Worm (Caenorhabditis elegans) whole organism, midembryonic: Measurements from ENCODE around the gene F21D5.7.

Experiments
- T22C8.4 ChIP-seq: fragments of 200-800 bp; sonication (Bioruptor generic); IDR thresholded peaks from 2 replicates; pipeline ENCODE4 v1.3.6; 2022; ENCODE audit warnings: missing genetic modification characterization, missing compliant biosample characterization
- cog-1 ChIP-seq: sonication (generic microtip); optimal IDR thresholded peaks from 2 replicates; lab custom pipeline; 2016; ENCODE audit warnings: missing genetic modification characterization, missing compliant biosample characterization
- flt-1 ChIP-seq: fragments of 200-800 bp; sonication (Bioruptor generic); IDR thresholded peaks from 2 replicates; pipeline ENCODE4 v1.3.6; 2022; ENCODE audit warnings: missing genetic modification characterization, missing compliant biosample characterization
- klf-2 ChIP-seq: fragments of 200-800 bp; sonication (Bioruptor generic); conservative IDR thresholded peaks from 2 replicates; pipeline ENCODE4 v1.3.6; 2022; ENCODE audit warnings: missing genetic modification reagents, missing genetic modification characterization, missing compliant biosample characterization
- med-1 ChIP-seq: sonication (generic microtip); optimal IDR thresholded peaks from 2 replicates; lab custom pipeline; 2017; ENCODE audit warnings: missing genetic modification characterization, mild to moderate bottlenecking, missing compliant biosample characterization, antibody characterized with exemption, missing genetic modification reagents; ENCODE audit not compliant: insufficient read depth
- ref-1 ChIP-seq: fragments of 200-800 bp; sonication (Bioruptor generic); conservative IDR thresholded peaks from 2 replicates; pipeline ENCODE4 v1.3.6; 2022; ENCODE audit warnings: missing genetic modification reagents, missing genetic modification characterization, missing compliant biosample characterization
- tab-1 ChIP-seq: fragments of 200-800 bp; sonication (Bioruptor generic); IDR thresholded peaks from 2 replicates; pipeline ENCODE4 v1.3.6; 2022; ENCODE audit warnings: missing genetic modification characterization, missing compliant biosample characterization
- ztf-23 ChIP-seq: fragments of 200-800 bp; sonication (Bioruptor generic); IDR thresholded peaks from 2 replicates; pipeline ENCODE4 v1.3.6; 2022; ENCODE audit warnings: missing genetic modification reagents, missing genetic modification characterization, missing compliant biosample characterization
- ztf-29 ChIP-seq: fragments of 200-800 bp; sonication (Bioruptor generic); IDR thresholded peaks from 2 replicates; pipeline ENCODE4 v1.3.6; 2022; ENCODE audit warnings: missing genetic modification reagents, missing genetic modification characterization, missing compliant biosample characterization

ce11 chrIV:8786654-8787053 is 43.1 kb upstream of the F21D5.7 start, which contains the start of gene C33D9.8:
- TF ChIP-seq flt-1 (GFP tag; lab: Robert Waterston, UW), result no peak
- no peak for TF ChIP-seq med-1 (GFP tag; lab: Kevin White, UChicago)
- no peak for TF ChIP-seq ztf-29 (GFP tag; lab: Robert Waterston, UW)
- TF ChIP-seq T22C8.4 (GFP tag; lab: Robert Waterston, UW), result no peak
- no peak for TF ChIP-seq tab-1 (GFP tag; lab: Robert Waterston, UW)
- no peak for TF ChIP-seq ztf-23 (GFP tag; lab: Robert Waterston, UW)
- no peak for TF ChIP-seq ref-1
- TF ChIP-seq cog-1 (tag; lab: Kevin White, UChicago), result no peak
- TF ChIP-seq klf-2 (GFP tag; lab: Robert Waterston, UW), result no peak
